Fruit fly (Drosophila melanogaster) whole organism, wandering third instar larva: ENCODE results near the gene Fatp1.

Experiments used
- Abd-B ChIP-seq: fragments of >200 bp; optimal IDR thresholded peaks from 2 replicates; lab custom pipeline; 2017; ENCODE audit warnings: missing biosample characterization, missing genetic modification characterization
- CG32264 ChIP-seq: fragments of 200-800 bp; sonication (Bioruptor generic); optimal IDR thresholded peaks from 2 replicates; lab custom pipeline; 2016; ENCODE audit warnings: missing biosample characterization, missing genetic modification characterization
- CG9705 ChIP-seq: fragments of 200-800 bp; sonication (Bioruptor generic); optimal IDR thresholded peaks from 2 replicates; lab custom pipeline; 2018; ENCODE audit warnings: missing biosample characterization, mild to moderate bottlenecking, missing genetic modification characterization
- Dfd ChIP-seq: fragments of >200 bp; optimal IDR thresholded peaks from 2 replicates; lab custom pipeline; 2017; ENCODE audit warnings: missing biosample characterization, missing genetic modification characterization
- Dif ChIP-seq: fragments of 200-275, 200-300 bp; sonication (Bioruptor generic); optimal IDR thresholded peaks from 2 replicates; lab custom pipeline; 2018; ENCODE audit warnings: missing biosample characterization, missing genetic modification characterization; ENCODE audit not compliant: partially characterized antibody
- GATAd ChIP-seq: sonication (Bioruptor generic); optimal IDR thresholded peaks from 2 replicates; lab custom pipeline; 2016; ENCODE audit warnings: missing biosample characterization, missing genetic modification characterization
- HLH106 ChIP-seq: fragments of 200-800 bp; optimal IDR thresholded peaks from 3 replicates; lab custom pipeline; 2019; ENCODE audit warnings: missing biosample characterization, mild to moderate bottlenecking, missing genetic modification characterization, moderate library complexity
- Hnf4 ChIP-seq: fragments of 200-800 bp; sonication (Bioruptor generic); optimal IDR thresholded peaks from 2 replicates; lab custom pipeline; 2016; ENCODE audit warnings: missing biosample characterization, mild to moderate bottlenecking, missing genetic modification characterization
- Hr78 ChIP-seq: fragments of >200 bp; optimal IDR thresholded peaks from 2 replicates; lab custom pipeline; 2017; ENCODE audit warnings: missing biosample characterization, missing genetic modification characterization
- Hr83 ChIP-seq: fragments of 200-300 bp; sonication (Bioruptor generic); optimal IDR thresholded peaks from 2 replicates; lab custom pipeline; 2016; ENCODE audit warnings: missing biosample characterization, mild to moderate bottlenecking, missing genetic modification characterization, moderate library complexity; ENCODE audit not compliant: poor library complexity, severe bottlenecking
- Jra ChIP-seq: sonication (Bioruptor generic); optimal IDR thresholded peaks from 2 replicates; lab custom pipeline; 2016; ENCODE audit warnings: missing biosample characterization, missing genetic modification characterization
- Mio ChIP-seq: sonication (Bioruptor generic); optimal IDR thresholded peaks from 2 replicates; lab custom pipeline; 2016; ENCODE audit warnings: missing biosample characterization, missing genetic modification characterization
- Myc ChIP-seq: fragments of >200 bp; optimal IDR thresholded peaks from 2 replicates; lab custom pipeline; 2017
- N ChIP-seq: fragments of >200 bp; optimal IDR thresholded peaks from 2 replicates; lab custom pipeline; 2018; ENCODE audit warnings: missing biosample characterization, missing external identifiers, missing genetic modification characterization
- OdsH ChIP-seq: fragments of 200-800 bp; sonication (Bioruptor generic); optimal IDR thresholded peaks from 2 replicates; lab custom pipeline; 2016; ENCODE audit warnings: missing biosample characterization, mild to moderate bottlenecking, missing genetic modification characterization
- Rel ChIP-seq, 2 experiments: fragments of 200-800 bp; sonication (Bioruptor generic) in 1 of 2; optimal IDR thresholded peaks; 2 replicates in 1 of 2; 3 replicates in 1 of 2; lab custom pipeline; 2016 to 2019; ENCODE audit warnings: mild to moderate bottlenecking in 2 of 2, missing biosample characterization in 2 of 2, missing genetic modification characterization in 2 of 2, moderate library complexity in 1 of 2
- Sp1 ChIP-seq: fragments of 200-800 bp; sonication (Bioruptor generic); optimal IDR thresholded peaks from 3 replicates; lab custom pipeline; 2019; ENCODE audit warnings: missing biosample characterization, mild to moderate bottlenecking, missing genetic modification characterization, moderate library complexity
- Vsx2 ChIP-seq: fragments of 200-300, 225-300 bp; sonication (Bioruptor generic); optimal IDR thresholded peaks from 2 replicates; lab custom pipeline; 2018; ENCODE audit warnings: missing biosample characterization, missing genetic modification characterization; ENCODE audit not compliant: partially characterized antibody
- br ChIP-seq: fragments of 200-800 bp; sonication (Bioruptor generic); optimal IDR thresholded peaks from 2 replicates; lab custom pipeline; 2016; ENCODE audit warnings: missing biosample characterization, missing genetic modification characterization
- brk ChIP-seq: fragments of 200-800 bp; sonication (Bioruptor generic); optimal IDR thresholded peaks from 2 replicates; lab custom pipeline; 2016; ENCODE audit warnings: missing biosample characterization, mild to moderate bottlenecking, missing genetic modification characterization
- dl ChIP-seq, 2 experiments: fragments of 175-275, 200-275 bp in 1 of 2; fragments of 200-275 bp in 1 of 2; sonication (Bioruptor generic); optimal IDR thresholded peaks; lab custom pipeline; 2018; ENCODE audit warnings: mild to moderate bottlenecking in 2 of 2, missing biosample characterization in 2 of 2, missing genetic modification characterization in 2 of 2, moderate library complexity in 2 of 2; ENCODE audit not compliant: partially characterized antibody in 2 of 2, insufficient read depth in 1 of 2
- dmrt93B ChIP-seq: fragments of 200-800 bp; sonication (Bioruptor generic); optimal IDR thresholded peaks from 2 replicates; lab custom pipeline; 2018; ENCODE audit warnings: missing biosample characterization, mild to moderate bottlenecking, missing genetic modification characterization
- dsf ChIP-seq: sonication (Bioruptor generic); optimal IDR thresholded peaks from 2 replicates; lab custom pipeline; 2016; ENCODE audit warnings: missing biosample characterization, missing genetic modification characterization, borderline replicate concordance
- ey ChIP-seq: fragments of 200-800 bp; sonication (Bioruptor generic); optimal IDR thresholded peaks from 2 replicates; lab custom pipeline; 2016; ENCODE audit warnings: missing biosample characterization, missing genetic modification characterization
- foxo ChIP-seq, 2 experiments: fragments of 200-800 bp; sonication (Bioruptor generic); optimal IDR thresholded peaks; 2 replicates in 1 of 2; 3 replicates in 1 of 2; lab custom pipeline; 2016 to 2017; ENCODE audit warnings: missing biosample characterization in 2 of 2, missing genetic modification characterization in 2 of 2
- fru ChIP-seq: fragments of 200-800 bp; sonication (Bioruptor generic); optimal IDR thresholded peaks from 3 replicates; lab custom pipeline; 2016; ENCODE audit warnings: missing biosample characterization, mild to moderate bottlenecking, missing genetic modification characterization
- h ChIP-seq: fragments of 200-800 bp; sonication (Bioruptor generic); optimal IDR thresholded peaks from 3 replicates; lab custom pipeline; 2016; ENCODE audit warnings: missing biosample characterization, mild to moderate bottlenecking, missing genetic modification characterization
- jim ChIP-seq: fragments of 175-275, 200-325 bp; sonication (Bioruptor generic); optimal IDR thresholded peaks from 2 replicates; lab custom pipeline; 2016; ENCODE audit warnings: missing biosample characterization, mild to moderate bottlenecking, missing genetic modification characterization
- lola ChIP-seq: fragments of >200 bp; optimal IDR thresholded peaks from 2 replicates; lab custom pipeline; 2017; ENCODE audit warnings: missing biosample characterization, missing genetic modification characterization
- pan ChIP-seq: fragments of >200 bp; optimal IDR thresholded peaks from 2 replicates; lab custom pipeline; 2017
- psq ChIP-seq: fragments of 200-800 bp; sonication (Bioruptor generic); optimal IDR thresholded peaks from 3 replicates; lab custom pipeline; 2017; ENCODE audit warnings: missing biosample characterization, mild to moderate bottlenecking, missing genetic modification characterization, moderate library complexity
- rgr ChIP-seq: fragments of 200-800 bp; sonication (Bioruptor generic); optimal IDR thresholded peaks from 3 replicates; lab custom pipeline; 2016; ENCODE audit warnings: missing biosample characterization, mild to moderate bottlenecking, missing genetic modification characterization
- sage ChIP-seq: fragments of 200-800 bp; sonication (Bioruptor generic); optimal IDR thresholded peaks from 2 replicates; lab custom pipeline; 2016; ENCODE audit warnings: missing biosample characterization, mild to moderate bottlenecking, missing genetic modification characterization
- sv ChIP-seq: fragments of 200-800 bp; sonication (Bioruptor generic); optimal IDR thresholded peaks from 3 replicates; lab custom pipeline; 2016; ENCODE audit warnings: missing biosample characterization, missing genetic modification characterization
- tai ChIP-seq: sonication (Bioruptor generic); optimal IDR thresholded peaks from 2 replicates; lab custom pipeline; 2016; ENCODE audit warnings: missing biosample characterization, missing genetic modification characterization
- usp ChIP-seq: fragments of >200 bp; optimal IDR thresholded peaks from 2 replicates; lab custom pipeline; 2017; ENCODE audit warnings: missing biosample characterization, missing genetic modification characterization
- woc ChIP-seq: sonication (Bioruptor generic); optimal IDR thresholded peaks from 2 replicates; lab custom pipeline; 2016; ENCODE audit warnings: missing biosample characterization, mild to moderate bottlenecking, missing genetic modification characterization

Fatp1 gene

dm6 chr2L:10474268-10474678 lies 42.7 kb downstream of the Fatp1 start, which contains the start of gene RluA-1 (continued):
- TF ChIP-seq Rel (GFP tag; optimal IDR thresholded peaks at IDR 0.05; lab: Kevin White, UChicago): peak; percentile 49
- TF ChIP-seq Rel (tag; optimal IDR thresholded peaks at IDR 0.05; lab: Kevin White, UChicago): peak; percentile 86

dm6 chr2L:10472257-10472656 lies 44.8 kb downstream of the Fatp1 start:
- TF ChIP-seq Abd-B (GFP tag; lab: Kevin White, UChicago) (no peak), woc (no peak), Myc (lab: Kevin White, UChicago) (no peak)

dm6 chr2L:10470211-10470610 lies 46.8 kb downstream of the Fatp1 start:
- TF ChIP-seq Sp1 (GFP tag; lab: Kevin White, UChicago): no peak
- no peak for TF ChIP-seq ey (GFP tag; lab: Kevin White, UChicago)
- TF ChIP-seq Hr78 (GFP tag; lab: Kevin White, UChicago): no peak
- no peak for TF ChIP-seq Myc (lab: Kevin White, UChicago)
- no peak for TF ChIP-seq dmrt93B
- TF ChIP-seq Mio (GFP tag; lab: Kevin White, UChicago): no peak
- TF ChIP-seq N: no peak
- no peak for TF ChIP-seq sv (GFP tag; lab: Kevin White, UChicago)
- no peak for TF ChIP-seq Jra (GFP tag; lab: Kevin White, UChicago)
- no peak for TF ChIP-seq Dfd (GFP tag; lab: Kevin White, UChicago)
- TF ChIP-seq psq (GFP tag; lab: Kevin White, UChicago): no peak
- no peak for TF ChIP-seq pan (lab: Kevin White, UChicago)
- TF ChIP-seq dsf (GFP tag; lab: Kevin White, UChicago): no peak
- TF ChIP-seq sage: no peak
- no peak for TF ChIP-seq CG9705

dm6 chr2L:10468978-10469377 lies 48.0 kb downstream of the Fatp1 start:
- TF ChIP-seq sv (GFP tag; lab: Kevin White, UChicago) (no peak), pan (lab: Kevin White, UChicago) (no peak), woc (no peak), CG32264 (GFP tag; lab: Kevin White, UChicago) (no peak), OdsH (GFP tag; lab: Kevin White, UChicago) (no peak), dl (GFP tag; optimal IDR thresholded peaks at IDR 0.05; lab: Kevin White, UChicago; ENCODE audit: insufficient read depth in 1 of 2, partially characterized antibody in 2 of 2) (no peak), Jra (GFP tag; lab: Kevin White, UChicago) (no peak), rgr (GFP tag; lab: Kevin White, UChicago) (no peak), Hr83 (GFP tag; lab: Kevin White, UChicago) (no peak), lola (no peak), usp (GFP tag; lab: Kevin White, UChicago) (no peak), Dfd (GFP tag; lab: Kevin White, UChicago) (no peak), h (GFP tag; lab: Kevin White, UChicago) (no peak), brk (GFP tag; lab: Kevin White, UChicago) (no peak), dmrt93B (no peak), Hr78 (GFP tag; lab: Kevin White, UChicago) (no peak), Vsx2 (GFP tag; lab: Kevin White, UChicago) (no peak)

dm6 chr2L:10468388-10468787 lies 48.6 kb downstream of the Fatp1 start:
- TF ChIP-seq GATAd (GFP tag; lab: Kevin White, UChicago): no peak
- no peak for TF ChIP-seq br (GFP tag; lab: Kevin White, UChicago)
- TF ChIP-seq dsf (GFP tag; lab: Kevin White, UChicago): no peak
- TF ChIP-seq N: no peak
- TF ChIP-seq Rel (GFP tag; optimal IDR thresholded peaks at IDR 0.05; lab: Kevin White, UChicago): no peak
- no peak for TF ChIP-seq Rel (tag; optimal IDR thresholded peaks at IDR 0.05; lab: Kevin White, UChicago)
- TF ChIP-seq Hr83 (GFP tag; lab: Kevin White, UChicago): no peak
- no peak for TF ChIP-seq Hr78 (GFP tag; lab: Kevin White, UChicago)
- no peak for TF ChIP-seq woc
- peak; percentile 54 for TF ChIP-seq HLH106
- no peak for TF ChIP-seq tai (GFP tag; lab: Kevin White, UChicago)
- no peak for TF ChIP-seq jim (GFP tag; lab: Kevin White, UChicago)
- no peak for TF ChIP-seq psq (GFP tag; lab: Kevin White, UChicago)
- no peak for TF ChIP-seq CG32264 (GFP tag; lab: Kevin White, UChicago)
- no peak for TF ChIP-seq Dif (GFP tag; lab: Kevin White, UChicago)
- no peak for TF ChIP-seq ey (GFP tag; lab: Kevin White, UChicago)
- no peak for TF ChIP-seq pan (lab: Kevin White, UChicago)
- peak; percentile 22 for TF ChIP-seq sv (GFP tag; lab: Kevin White, UChicago)
- no peak for TF ChIP-seq Jra (GFP tag; lab: Kevin White, UChicago)
- peak; percentile 55 for TF ChIP-seq h (GFP tag; lab: Kevin White, UChicago)
- no peak for TF ChIP-seq sage
- peak; percentile 24 for TF ChIP-seq dmrt93B
- TF ChIP-seq usp (GFP tag; lab: Kevin White, UChicago): no peak
- peak in 1 of 2 experiments; percentile 45 for TF ChIP-seq foxo (GFP tag; optimal IDR thresholded peaks at IDR 0.05; lab: Kevin White, UChicago)
- TF ChIP-seq Mio (GFP tag; lab: Kevin White, UChicago): no peak
- TF ChIP-seq Myc (lab: Kevin White, UChicago): no peak
- peak; percentile 2 for TF ChIP-seq fru (GFP tag; lab: Kevin White, UChicago)
- peak; percentile 36 for TF ChIP-seq rgr (GFP tag; lab: Kevin White, UChicago)
- TF ChIP-seq Abd-B (GFP tag; lab: Kevin White, UChicago): no peak
- TF ChIP-seq Vsx2 (GFP tag; lab: Kevin White, UChicago): no peak
- no peak for TF ChIP-seq CG9705
- TF ChIP-seq Hnf4 (GFP tag; lab: Kevin White, UChicago): no peak
